Worm (Caenorhabditis elegans): ENCODE data around the gene cpg-19.
A peak's percentile ranks its signal among the peaks of the same experiment; 100 is the strongest.

Gene cpg-19

ce11 chrX:16619158-16619557 lies 2.4 kb upstream of the cpg-19 start (continued):
- peak; percentile 89 for TF ChIP-seq B0261.1 (tag; optimal IDR thresholded peaks at IDR 0.05)
- TF ChIP-seq hmg-1.2 (GFP tag; IDR thresholded peaks at IDR 0.05), result peak; percentile 61
- TF ChIP-seq aptf-2 (GFP tag; conservative IDR thresholded peaks at IDR 0.05), result no peak
- no peak for TF ChIP-seq hsf-1 (GFP tag; IDR thresholded peaks at IDR 0.05)
- TF ChIP-seq attf-3 (GFP tag; conservative IDR thresholded peaks at IDR 0.05), result no peak
- no peak for TF ChIP-seq ztf-22 (GFP tag; optimal IDR thresholded peaks at IDR 0.05)
- TF ChIP-seq attf-6 (GFP tag; IDR thresholded peaks at IDR 0.05), result 0 out of 2 replicates have a peak, but pooled peaks have one; percentile 22
- TF ChIP-seq xnd-1 (tag; optimal IDR thresholded peaks at IDR 0.05), result no peak
- TF ChIP-seq snpc-3.4 (tag; optimal IDR thresholded peaks at IDR 0.05), result peak; percentile 61
- TF ChIP-seq F33H1.4 (GFP tag; IDR thresholded peaks at IDR 0.05), result no peak
- peak; percentile 8 for TF ChIP-seq nhr-179 (tag; optimal IDR thresholded peaks at IDR 0.05)
- peak; percentile 54 for TF ChIP-seq T07F8.4 (tag; optimal IDR thresholded peaks at IDR 0.05)
- peak; percentile 94 for TF ChIP-seq rpc-1 (optimal IDR thresholded peaks at IDR 0.05)
- peak; percentile 98 for TF ChIP-seq rpc-1 (tag; optimal IDR thresholded peaks at IDR 0.05)
- TF ChIP-seq bed-2 (GFP tag; IDR thresholded peaks at IDR 0.05), result peak; percentile 52; the same call in 1 of the 2 replicates
- TF ChIP-seq ztf-26 (tag; optimal IDR thresholded peaks at IDR 0.05), result peak; percentile 34
- no peak for TF ChIP-seq ets-4 (GFP tag; optimal IDR thresholded peaks at IDR 0.05)
- TF ChIP-seq athp-1 (tag; optimal IDR thresholded peaks at IDR 0.05), result no peak
- TF ChIP-seq nfyb-1 (GFP tag; IDR thresholded peaks at IDR 0.05), result peak; percentile 74; the same call in 1 of the 2 replicates
- no peak; the same call in 1 of the 2 replicates for TF ChIP-seq Y56A3A.18 (GFP tag; IDR thresholded peaks at IDR 0.05)
- TF ChIP-seq rec-8 (tag; optimal IDR thresholded peaks at IDR 0.05), result peak; percentile 66 to 81
- TF ChIP-seq sea-2 (GFP tag; IDR thresholded peaks at IDR 0.05), result no peak
- peak; percentile 45 for TF ChIP-seq hlh-12 (tag; optimal IDR thresholded peaks at IDR 0.05)
- TF ChIP-seq snpc-1.3 (tag; optimal IDR thresholded peaks at IDR 0.05; ENCODE audit: insufficient read depth), result peak; percentile 80
- peak; percentile 70; the same call in 1 of the 2 replicates for TF ChIP-seq ztf-25 (GFP tag; IDR thresholded peaks at IDR 0.05)
- no peak for TF ChIP-seq ceh-91 (GFP tag; IDR thresholded peaks at IDR 0.05)
- no peak for TF ChIP-seq lag-1 (GFP tag; IDR thresholded peaks at IDR 0.05)
- TF ChIP-seq zim-3 (tag; optimal IDR thresholded peaks at IDR 0.05), result peak; percentile 48
- no peak for TF ChIP-seq repo-1 (tag; optimal IDR thresholded peaks at IDR 0.05)
- TF ChIP-seq egl-44 (GFP tag; IDR thresholded peaks at IDR 0.05), result peak; percentile 65; the same call in 1 of the 2 replicates
- TF ChIP-seq ztf-6 (GFP tag; IDR thresholded peaks at IDR 0.05), result 0 out of 2 replicates have a peak, but pooled peaks have one; percentile 45
- TF ChIP-seq lin-26 (GFP tag; IDR thresholded peaks at IDR 0.05), result peak; percentile 94
- peak; percentile 33 for TF ChIP-seq F52B5.7 (tag; optimal IDR thresholded peaks at IDR 0.05)
- peak; percentile 60 for TF ChIP-seq mxl-1 (tag; optimal IDR thresholded peaks at IDR 0.05)
- peak; percentile 87 for TF ChIP-seq die-1 (tag; optimal IDR thresholded peaks at IDR 0.05)
- peak; percentile 70 for TF ChIP-seq pbrm-1 (GFP tag; IDR thresholded peaks at IDR 0.05)
- TF ChIP-seq B0019.2 (GFP tag; conservative IDR thresholded peaks at IDR 0.05), result no peak
- peak; percentile 24 for TF ChIP-seq T26A5.8 (tag; optimal IDR thresholded peaks at IDR 0.05)
- TF ChIP-seq Y53G8AR.9 (GFP tag; conservative IDR thresholded peaks at IDR 0.05), result no peak
- no peak for TF ChIP-seq zfh-2 (GFP tag; conservative IDR thresholded peaks at IDR 0.05)
- TF ChIP-seq snpc-1.1 (tag; optimal IDR thresholded peaks at IDR 0.05; ENCODE audit: insufficient read depth), result peak; percentile 52
- no peak for TF ChIP-seq tbx-9 (tag; optimal IDR thresholded peaks at IDR 0.05; ENCODE audit: borderline replicate concordance)
- TF ChIP-seq K11D2.4 (GFP tag; IDR thresholded peaks at IDR 0.05), result no peak
- peak; percentile 32 for TF ChIP-seq chd-7 (tag; optimal IDR thresholded peaks at IDR 0.05)
- TF ChIP-seq F49E8.2 (tag; optimal IDR thresholded peaks at IDR 0.05; ENCODE audit: insufficient read depth), result no peak
- peak; percentile 45 for TF ChIP-seq unc-130 (GFP tag; optimal IDR thresholded peaks at IDR 0.05)
- 0 out of 2 replicates have a peak, but pooled peaks have one; percentile 74 for TF ChIP-seq ceh-40 (GFP tag; IDR thresholded peaks at IDR 0.05)
- no peak for TF ChIP-seq akir-1 (GFP tag; optimal IDR thresholded peaks at IDR 0.05)
- peak; percentile 45 for TF ChIP-seq him-1 (tag; optimal IDR thresholded peaks at IDR 0.05)
